Worm (Caenorhabditis elegans) whole organism, mixed stage, embryonic: ENCODE measurements around the gene C36E6.8.

Experiments
- M03D4.4 ChIP-seq: sonication (generic microtip); optimal IDR thresholded peaks from 2 replicates; lab custom pipeline; 2017; ENCODE audit warnings: mild to moderate bottlenecking, missing genetic modification characterization, missing compliant biosample characterization
- bed-3 ChIP-seq: fragments of 200-800 bp; sonication (Bioruptor generic); optimal IDR thresholded peaks from 3 replicates; lab custom pipeline; 2018; ENCODE audit warnings: mild to moderate bottlenecking, missing genetic modification characterization, moderate library complexity, missing compliant biosample characterization
- blmp-1 ChIP-seq: fragments of 150-350 bp; optimal IDR thresholded peaks from 2 replicates; lab custom pipeline; 2014; ENCODE audit warnings: missing biosample characterization, missing genetic modification characterization
- ceh-39 ChIP-seq: fragments of 150-350 bp; optimal IDR thresholded peaks from 2 replicates; lab custom pipeline; 2014; ENCODE audit warnings: missing biosample characterization, missing genetic modification characterization
- ceh-43 ChIP-seq: fragments of 200-800 bp; sonication (Bioruptor generic); optimal IDR thresholded peaks from 2 replicates; lab custom pipeline; 2018; ENCODE audit warnings: mild to moderate bottlenecking, missing genetic modification characterization, moderate library complexity, missing compliant biosample characterization
- ceh-83 ChIP-seq: fragments of 200-800 bp; sonication (Bioruptor generic); optimal IDR thresholded peaks from 2 replicates; lab custom pipeline; 2018; ENCODE audit warnings: mild to moderate bottlenecking, missing genetic modification characterization, missing compliant biosample characterization
- ces-1 ChIP-seq: fragments of 150-350 bp; optimal IDR thresholded peaks from 2 replicates; lab custom pipeline; 2014; ENCODE audit warnings: missing biosample characterization, missing genetic modification reagents, missing genetic modification characterization
- cnd-1 ChIP-seq: fragments of 200-800 bp; sonication (Bioruptor generic); optimal IDR thresholded peaks from 2 replicates; lab custom pipeline; 2018; ENCODE audit warnings: mild to moderate bottlenecking, missing genetic modification characterization, missing compliant biosample characterization
- drap-1 ChIP-seq: fragments of 200-800 bp; sonication (Bioruptor generic); optimal IDR thresholded peaks from 3 replicates; lab custom pipeline; 2018; ENCODE audit warnings: mild to moderate bottlenecking, missing genetic modification characterization, missing compliant biosample characterization
- elt-1 ChIP-seq: sonication (generic microtip); optimal IDR thresholded peaks from 2 replicates; lab custom pipeline; 2017; ENCODE audit warnings: missing genetic modification characterization, mild to moderate bottlenecking, missing compliant biosample characterization, antibody characterized with exemption, moderate library complexity, borderline replicate concordance; ENCODE audit not compliant: insufficient read depth
- elt-3 ChIP-seq: fragments of 150-350 bp; optimal IDR thresholded peaks from 2 replicates; lab custom pipeline; 2014; ENCODE audit warnings: missing biosample characterization, missing genetic modification characterization
- flh-1 ChIP-seq: fragments of 200-800 bp; sonication (Bioruptor generic); optimal IDR thresholded peaks from 2 replicates; lab custom pipeline; 2018; ENCODE audit warnings: mild to moderate bottlenecking, missing genetic modification characterization, moderate library complexity, missing compliant biosample characterization
- ham-2 ChIP-seq: fragments of 200-800 bp; sonication (Bioruptor generic); optimal IDR thresholded peaks from 2 replicates; lab custom pipeline; 2018; ENCODE audit warnings: mild to moderate bottlenecking, missing genetic modification characterization, missing compliant biosample characterization
- hlh-1 ChIP-seq: fragments of 150-350 bp; optimal IDR thresholded peaks from 2 replicates; lab custom pipeline; 2014; ENCODE audit warnings: missing biosample characterization, missing genetic modification reagents, missing genetic modification characterization
- lin-13 ChIP-seq: fragments of 150-350 bp; optimal IDR thresholded peaks from 2 replicates; lab custom pipeline; 2014; ENCODE audit warnings: missing biosample characterization, missing genetic modification characterization
- lin-32 ChIP-seq: fragments of 200-800 bp; sonication (Bioruptor generic); optimal IDR thresholded peaks from 2 replicates; lab custom pipeline; 2018; ENCODE audit warnings: mild to moderate bottlenecking, missing genetic modification characterization, missing compliant biosample characterization
- lsy-2 ChIP-seq: fragments of 150-350 bp; optimal IDR thresholded peaks from 2 replicates; lab custom pipeline; 2014; ENCODE audit warnings: missing biosample characterization, missing genetic modification characterization
- mab-5 ChIP-seq: fragments of 150-350 bp; optimal IDR thresholded peaks from 2 replicates; lab custom pipeline; 2014; ENCODE audit warnings: missing biosample characterization, missing genetic modification characterization
- mep-1 ChIP-seq: fragments of 150-350 bp; optimal IDR thresholded peaks from 2 replicates; lab custom pipeline; 2017; ENCODE audit warnings: missing biosample characterization, missing genetic modification reagents, missing genetic modification characterization, inconsistent platforms
- mls-2 ChIP-seq: sonication (generic microtip); optimal IDR thresholded peaks from 2 replicates; lab custom pipeline; 2016; ENCODE audit warnings: mild to moderate bottlenecking, missing genetic modification characterization, moderate library complexity, missing compliant biosample characterization
- nhr-12 ChIP-seq: fragments of 150-350 bp; optimal IDR thresholded peaks from 2 replicates; lab custom pipeline; 2014; ENCODE audit warnings: missing biosample characterization, missing genetic modification characterization
- nhr-2 ChIP-seq: fragments of 150-350 bp; optimal IDR thresholded peaks from 2 replicates; lab custom pipeline; 2014; ENCODE audit warnings: missing biosample characterization, missing genetic modification characterization
- nhr-237 ChIP-seq: fragments of 150-350 bp; optimal IDR thresholded peaks from 2 replicates; lab custom pipeline; 2014; ENCODE audit warnings: missing biosample characterization, missing genetic modification characterization
- nhr-28 ChIP-seq: fragments of 150-350 bp; optimal IDR thresholded peaks from 2 replicates; lab custom pipeline; 2014; ENCODE audit warnings: missing biosample characterization, missing genetic modification characterization
- pha-4 ChIP-seq: fragments of 150-350 bp; optimal IDR thresholded peaks from 2 replicates; lab custom pipeline; 2018; ENCODE audit warnings: missing biosample characterization, missing genetic modification reagents, missing genetic modification characterization
- sem-2 ChIP-seq: fragments of 200-800 bp; sonication (Bioruptor generic); optimal IDR thresholded peaks from 2 replicates; lab custom pipeline; 2018; ENCODE audit warnings: mild to moderate bottlenecking, missing genetic modification characterization, missing compliant biosample characterization
- snpc-4 ChIP-seq: fragments of 150-350 bp; optimal IDR thresholded peaks from 2 replicates; lab custom pipeline; 2014; ENCODE audit warnings: missing biosample characterization, missing genetic modification characterization
- sptf-1 ChIP-seq: sonication (generic microtip); optimal IDR thresholded peaks from 2 replicates; lab custom pipeline; 2017; ENCODE audit warnings: mild to moderate bottlenecking, missing genetic modification characterization, moderate library complexity, missing compliant biosample characterization
- tbx-8 ChIP-seq: fragments of 200-800 bp; sonication (Bioruptor generic); optimal IDR thresholded peaks from 2 replicates; lab custom pipeline; 2018; ENCODE audit warnings: mild to moderate bottlenecking, missing genetic modification characterization, moderate library complexity, missing compliant biosample characterization
- unc-120 ChIP-seq: sonication (generic microtip); optimal IDR thresholded peaks from 2 replicates; lab custom pipeline; 2017; ENCODE audit warnings: missing genetic modification characterization, missing compliant biosample characterization; ENCODE audit not compliant: poor library complexity, severe bottlenecking
- unc-39 ChIP-seq: fragments of 150-350 bp; optimal IDR thresholded peaks from 2 replicates; lab custom pipeline; 2014; ENCODE audit warnings: missing biosample characterization, missing genetic modification characterization
- unc-62 ChIP-seq: fragments of 150-350 bp; optimal IDR thresholded peaks from 2 replicates; lab custom pipeline; 2014; ENCODE audit warnings: missing biosample characterization, missing genetic modification reagents, missing genetic modification characterization
- zip-8 ChIP-seq: fragments of 150-350 bp; optimal IDR thresholded peaks from 2 replicates; lab custom pipeline; 2014; ENCODE audit warnings: missing biosample characterization, missing genetic modification characterization
- ztf-11 ChIP-seq: fragments of 150-350 bp; optimal IDR thresholded peaks from 2 replicates; lab custom pipeline; 2014; ENCODE audit warnings: missing biosample characterization, missing genetic modification characterization

Gene C36E6.8

ce11 chrX:17434234-17434633 lies 4.3 kb upstream of the C36E6.8 start, which contains the start of gene fubl-3:
Gene fubl-3, plus strand, starts transcription at chrX:17434445.
- peak; percentile 8 for TF ChIP-seq cnd-1 (tag; lab: Kevin White, UChicago)
- TF ChIP-seq elt-1 (tag; lab: Kevin White, UChicago): peak; percentile 18
- no peak for TF ChIP-seq bed-3 (GFP tag; lab: Kevin White, UChicago)
- peak; percentile 44 for TF ChIP-seq hlh-1
- peak; percentile 13 for TF ChIP-seq lin-13 (tag; lab: Kevin White, UChicago)
- TF ChIP-seq ham-2: no peak
- TF ChIP-seq mep-1 (tag; lab: Kevin White, UChicago): peak; percentile 7
- no peak for TF ChIP-seq snpc-4 (tag; lab: Kevin White, UChicago)
- TF ChIP-seq lsy-2 (tag; lab: Kevin White, UChicago): peak; percentile 92
- peak; percentile 1 for TF ChIP-seq pha-4 (tag; lab: Kevin White, UChicago)
- TF ChIP-seq ces-1: peak; percentile 26
- TF ChIP-seq, all 35 proteins: peak for 8

ce11 chrX:17451410-17451809 lies 12.9 kb downstream of the C36E6.8 start, which contains the start of gene C36E6.2:
Gene C36E6.2, plus strand, starts transcription at chrX:17451670.
- no peak for TF ChIP-seq elt-3 (tag; lab: Kevin White, UChicago)
- peak; percentile 70 for TF ChIP-seq hlh-1
- peak; percentile 59 for TF ChIP-seq sptf-1 (tag; lab: Kevin White, UChicago)
- TF ChIP-seq M03D4.4 (tag; lab: Kevin White, UChicago): no peak
- peak; percentile 69 for TF ChIP-seq mep-1 (tag; lab: Kevin White, UChicago)
- TF ChIP-seq lin-32 (GFP tag; lab: Kevin White, UChicago): no peak
- TF ChIP-seq blmp-1 (tag; lab: Kevin White, UChicago): no peak
- peak; percentile 66 for TF ChIP-seq pha-4 (tag; lab: Kevin White, UChicago)
- peak; percentile 14 for TF ChIP-seq ceh-43
- TF ChIP-seq lin-13 (tag; lab: Kevin White, UChicago): peak; percentile 57
- peak; percentile 57 for TF ChIP-seq ces-1
- TF ChIP-seq nhr-237 (tag; lab: Kevin White, UChicago): no peak
- TF ChIP-seq mls-2 (tag; lab: Kevin White, UChicago): peak; percentile 39
- peak; percentile 60 for TF ChIP-seq ham-2
- TF ChIP-seq lsy-2 (tag; lab: Kevin White, UChicago): peak; percentile 58
- TF ChIP-seq sem-2 (GFP tag; lab: Kevin White, UChicago): no peak
- TF ChIP-seq unc-120 (tag; lab: Kevin White, UChicago): peak; percentile 16
- no peak for TF ChIP-seq unc-62 (GFP tag; lab: Kevin White, UChicago)
- TF ChIP-seq cnd-1 (tag; lab: Kevin White, UChicago): no peak
- TF ChIP-seq drap-1 (GFP tag; lab: Kevin White, UChicago): peak; percentile 1

ce11 chrX:17456536-17457165 lies 18.2 kb downstream of the C36E6.8 start, which contains the start of gene mlc-2:
Gene mlc-2, minus strand, starts transcription at chrX:17456586.
- no peak for TF ChIP-seq ham-2
- TF ChIP-seq elt-3 (tag; lab: Kevin White, UChicago): no peak
- no peak for TF ChIP-seq zip-8 (tag; lab: Kevin White, UChicago)
- TF ChIP-seq sptf-1 (tag; lab: Kevin White, UChicago): no peak
- no peak for TF ChIP-seq lsy-2 (tag; lab: Kevin White, UChicago)
- TF ChIP-seq blmp-1 (tag; lab: Kevin White, UChicago): no peak
- no peak for TF ChIP-seq ceh-43
- TF ChIP-seq hlh-1: peak; percentile 72
- TF ChIP-seq snpc-4 (tag; lab: Kevin White, UChicago): no peak
- TF ChIP-seq mls-2 (tag; lab: Kevin White, UChicago): no peak
- peak; percentile 97 for TF ChIP-seq unc-120 (tag; lab: Kevin White, UChicago)
- no peak for TF ChIP-seq elt-1 (tag; lab: Kevin White, UChicago)
- no peak for TF ChIP-seq lin-32 (GFP tag; lab: Kevin White, UChicago)
- no peak for TF ChIP-seq nhr-2 (tag; lab: Kevin White, UChicago)
- no peak for TF ChIP-seq cnd-1 (tag; lab: Kevin White, UChicago)
- no peak for TF ChIP-seq mab-5
- no peak for TF ChIP-seq mep-1 (tag; lab: Kevin White, UChicago)
- TF ChIP-seq unc-62 (GFP tag; lab: Kevin White, UChicago): peak; percentile 37
- TF ChIP-seq nhr-12: no peak
- no peak for TF ChIP-seq nhr-28 (tag; lab: Kevin White, UChicago)
- no peak for TF ChIP-seq drap-1 (GFP tag; lab: Kevin White, UChicago)
- TF ChIP-seq unc-39 (tag; lab: Kevin White, UChicago): no peak
- TF ChIP-seq ztf-11 (tag; lab: Kevin White, UChicago): no peak
- TF ChIP-seq flh-1 (GFP tag; lab: Kevin White, UChicago): no peak
- no peak for TF ChIP-seq bed-3 (GFP tag; lab: Kevin White, UChicago)
- TF ChIP-seq pha-4 (tag; lab: Kevin White, UChicago): no peak
- no peak for TF ChIP-seq ceh-83 (GFP tag; lab: Kevin White, UChicago)
- TF ChIP-seq lin-13 (tag; lab: Kevin White, UChicago): no peak
- TF ChIP-seq nhr-237 (tag; lab: Kevin White, UChicago): no peak
- no peak for TF ChIP-seq ceh-39
- TF ChIP-seq tbx-8 (GFP tag; lab: Kevin White, UChicago): no peak
- TF ChIP-seq M03D4.4 (tag; lab: Kevin White, UChicago): peak; percentile 51
- TF ChIP-seq sem-2 (GFP tag; lab: Kevin White, UChicago): no peak
